Worm (Caenorhabditis elegans) whole organism, young adult: ENCODE results near the gene yars-2.
A peak's percentile ranks its signal among the peaks of the same experiment; 100 is the strongest.

ENCODE experiments used
- D2030.7 ChIP-seq: fragments of 200-800 bp; sonication (Bioruptor generic); IDR thresholded peaks from 2 replicates; pipeline ENCODE4 v1.3.6; 2022; ENCODE audit warnings: missing genetic modification reagents, missing genetic modification characterization, missing compliant biosample characterization
- F55B11.4 ChIP-seq: sonication (generic microtip); optimal IDR thresholded peaks from 2 replicates; lab custom pipeline; 2016; ENCODE audit warnings: missing compliant biosample characterization, missing genetic modification characterization, borderline replicate concordance; ENCODE audit not compliant: insufficient read depth
- Y53F4B.3 ChIP-seq: fragments of 200-800 bp; sonication (Bioruptor generic); IDR thresholded peaks from 2 replicates; pipeline ENCODE4 v1.3.6; 2022; ENCODE audit warnings: missing genetic modification reagents, missing genetic modification characterization, missing compliant biosample characterization
- Y53G8AR.9 ChIP-seq: fragments of 200-800 bp; sonication (Bioruptor generic); conservative IDR thresholded peaks from 2 replicates; pipeline ENCODE4 v1.3.6; 2022; ENCODE audit warnings: missing genetic modification reagents, missing genetic modification characterization, missing compliant biosample characterization
- Y67H2A.10 ChIP-seq: fragments of 200-800 bp; sonication (Bioruptor generic); conservative IDR thresholded peaks from 2 replicates; pipeline ENCODE4 v1.3.6; 2022; ENCODE audit warnings: missing genetic modification reagents, missing genetic modification characterization, missing compliant biosample characterization
- aptf-2 ChIP-seq: fragments of 200-800 bp; sonication (Bioruptor generic); conservative IDR thresholded peaks from 2 replicates; pipeline ENCODE4 v1.3.6; 2022; ENCODE audit warnings: missing genetic modification reagents, missing genetic modification characterization, missing compliant biosample characterization
- aptf-3 ChIP-seq: fragments of 200-800 bp; sonication (Bioruptor generic); IDR thresholded peaks from 2 replicates; pipeline ENCODE4 v1.3.6; 2022; ENCODE audit warnings: missing genetic modification characterization, missing compliant biosample characterization
- attf-3 ChIP-seq: fragments of 200-800 bp; sonication (Bioruptor generic); conservative IDR thresholded peaks from 2 replicates; pipeline ENCODE4 v1.3.6; 2022; ENCODE audit warnings: missing genetic modification reagents, missing genetic modification characterization, missing compliant biosample characterization
- bed-1 ChIP-seq: fragments of 200-800 bp; sonication (Bioruptor generic); IDR thresholded peaks from 2 replicates; pipeline ENCODE4 v1.3.6; 2022; ENCODE audit warnings: missing genetic modification reagents, missing genetic modification characterization, missing compliant biosample characterization
- cebp-1 ChIP-seq, 2 experiments: fragments of 200-800 bp in 1 of 2; sonication (Bioruptor generic) in 1 of 2; sonication (generic microtip) in 1 of 2; IDR thresholded peaks in 1 of 2; optimal IDR thresholded peaks in 1 of 2; 2 replicates each; pipeline versions ENCODE4 v1.3.6 to Lab custom; 2017 to 2022; ENCODE audit warnings: missing compliant biosample characterization in 2 of 2, missing genetic modification characterization in 2 of 2, mild to moderate bottlenecking in 1 of 2, missing genetic modification reagents in 1 of 2, moderate library complexity in 1 of 2
- ceh-100 ChIP-seq: fragments of 200-800 bp; sonication (Bioruptor generic); IDR thresholded peaks from 2 replicates; pipeline ENCODE4 v1.3.6; 2022; ENCODE audit warnings: missing genetic modification reagents, missing genetic modification characterization, missing compliant biosample characterization
- ceh-91 ChIP-seq: fragments of 200-800 bp; sonication (Bioruptor generic); IDR thresholded peaks from 2 replicates; pipeline ENCODE4 v1.3.6; 2022; ENCODE audit warnings: missing genetic modification reagents, missing genetic modification characterization, missing compliant biosample characterization
- dox-1 ChIP-seq: fragments of 200-800 bp; sonication (Bioruptor generic); IDR thresholded peaks from 2 replicates; pipeline ENCODE4 v1.3.6; 2022; ENCODE audit warnings: missing genetic modification reagents, missing genetic modification characterization, missing compliant biosample characterization
- egl-18 ChIP-seq: fragments of 200-800 bp; sonication (Bioruptor generic); IDR thresholded peaks from 2 replicates; pipeline ENCODE4 v1.3.6; 2022; ENCODE audit warnings: missing genetic modification reagents, missing genetic modification characterization, missing compliant biosample characterization
- egl-44 ChIP-seq: fragments of 200-800 bp; sonication (Bioruptor generic); IDR thresholded peaks from 2 replicates; pipeline ENCODE4 v1.3.6; 2022; ENCODE audit warnings: missing genetic modification reagents, missing genetic modification characterization, missing compliant biosample characterization
- egrh-3 ChIP-seq: fragments of 200-800 bp; sonication (Bioruptor generic); IDR thresholded peaks from 2 replicates; pipeline ENCODE4 v1.3.6; 2022; ENCODE audit warnings: missing genetic modification reagents, missing genetic modification characterization, missing compliant biosample characterization
- ets-4 ChIP-seq: fragments of 200-800 bp; sonication (Bioruptor generic); optimal IDR thresholded peaks from 2 replicates; lab custom pipeline; 2018; ENCODE audit warnings: mild to moderate bottlenecking, missing genetic modification characterization, missing compliant biosample characterization
- hlh-26 ChIP-seq: fragments of 200-800 bp; sonication (Bioruptor generic); conservative IDR thresholded peaks from 2 replicates; pipeline ENCODE4 v1.3.6; 2022; ENCODE audit warnings: missing genetic modification reagents, missing genetic modification characterization, missing compliant biosample characterization
- hmg-1.2 ChIP-seq: fragments of 200-800 bp; sonication (Bioruptor generic); IDR thresholded peaks from 2 replicates; pipeline ENCODE4 v1.3.6; 2022; ENCODE audit warnings: missing genetic modification reagents, missing genetic modification characterization, missing compliant biosample characterization
- hmg-20 ChIP-seq: fragments of 200-800 bp; sonication (Bioruptor generic); IDR thresholded peaks from 2 replicates; pipeline ENCODE4 v1.3.6; 2022; ENCODE audit warnings: missing genetic modification reagents, missing genetic modification characterization, missing compliant biosample characterization
- hsf-1 ChIP-seq: fragments of 200-800 bp; sonication (Bioruptor generic); IDR thresholded peaks from 2 replicates; pipeline ENCODE4 v1.3.6; 2022; ENCODE audit warnings: missing genetic modification reagents, missing genetic modification characterization, missing compliant biosample characterization
- let-607 ChIP-seq, 2 experiments: fragments of 200-800 bp in 1 of 2; sonication (Bioruptor generic) in 1 of 2; sonication (generic microtip) in 1 of 2; optimal IDR thresholded peaks; 2 replicates each; lab custom pipeline; 2016 to 2018; ENCODE audit warnings: mild to moderate bottlenecking in 2 of 2, missing compliant biosample characterization in 2 of 2, missing genetic modification characterization in 2 of 2, moderate library complexity in 2 of 2, missing genotype in 1 of 2
- lin-54 ChIP-seq: fragments of 200-800 bp; sonication (Bioruptor generic); optimal IDR thresholded peaks from 2 replicates; lab custom pipeline; 2018; ENCODE audit warnings: mild to moderate bottlenecking, missing genetic modification characterization, missing compliant biosample characterization
- lir-1 ChIP-seq: fragments of 200-800 bp; sonication (Bioruptor generic); conservative IDR thresholded peaks from 2 replicates; pipeline ENCODE4 v1.3.6; 2022; ENCODE audit warnings: missing genetic modification reagents, missing genetic modification characterization, missing compliant biosample characterization
- lsl-1 ChIP-seq: fragments of 200-800 bp; sonication (Bioruptor generic); optimal IDR thresholded peaks from 2 replicates; lab custom pipeline; 2018; ENCODE audit warnings: mild to moderate bottlenecking, missing genetic modification characterization, moderate library complexity, missing compliant biosample characterization
- lsy-27 ChIP-seq: sonication (generic microtip); optimal IDR thresholded peaks from 2 replicates; lab custom pipeline; 2017; ENCODE audit warnings: missing genetic modification characterization, mild to moderate bottlenecking, missing compliant biosample characterization, antibody characterized with exemption, missing genotype, borderline replicate concordance; ENCODE audit not compliant: insufficient read depth
- madf-10 ChIP-seq: sonication (generic microtip); optimal IDR thresholded peaks from 2 replicates; lab custom pipeline; 2016; ENCODE audit warnings: mild to moderate bottlenecking, missing genetic modification characterization, missing compliant biosample characterization
- madf-3 ChIP-seq: fragments of 200-800 bp; sonication (Bioruptor generic); IDR thresholded peaks from 2 replicates; pipeline ENCODE4 v1.3.6; 2022; ENCODE audit warnings: missing genetic modification reagents, missing genetic modification characterization, missing compliant biosample characterization
- madf-8 ChIP-seq: fragments of 200-800 bp; sonication (Bioruptor generic); conservative IDR thresholded peaks from 2 replicates; pipeline ENCODE4 v1.3.6; 2022; ENCODE audit warnings: missing genetic modification reagents, missing genetic modification characterization, missing compliant biosample characterization
- mcd-1 ChIP-seq: fragments of 200-800 bp; sonication (Bioruptor generic); IDR thresholded peaks from 2 replicates; pipeline ENCODE4 v1.3.6; 2022; ENCODE audit warnings: missing genetic modification reagents, missing genetic modification characterization, missing compliant biosample characterization
- nfya-1 ChIP-seq: sonication (generic microtip); optimal IDR thresholded peaks from 2 replicates; lab custom pipeline; 2017; ENCODE audit warnings: antibody characterized with exemption, missing compliant biosample characterization, missing genetic modification characterization, borderline replicate concordance; ENCODE audit not compliant: insufficient read depth
- nhr-120 ChIP-seq: fragments of 200-800 bp; sonication (Bioruptor generic); IDR thresholded peaks from 2 replicates; pipeline ENCODE4 v1.3.6; 2022; ENCODE audit warnings: missing genetic modification characterization, missing compliant biosample characterization
- rcor-1 ChIP-seq: fragments of 200-800 bp; sonication (Bioruptor generic); IDR thresholded peaks from 2 replicates; pipeline ENCODE4 v1.3.6; 2022; ENCODE audit warnings: missing genetic modification reagents, missing genetic modification characterization, missing compliant biosample characterization
- sea-2 ChIP-seq: fragments of 200-800 bp; sonication (Bioruptor generic); IDR thresholded peaks from 2 replicates; pipeline ENCODE4 v1.3.6; 2022; ENCODE audit warnings: missing genetic modification characterization, missing compliant biosample characterization
- snpc-1.1 ChIP-seq: sonication (generic microtip); optimal IDR thresholded peaks from 2 replicates; lab custom pipeline; 2017; ENCODE audit warnings: missing genetic modification characterization, mild to moderate bottlenecking, missing compliant biosample characterization, antibody characterized with exemption, moderate library complexity, missing genotype, missing genetic modification reagents; ENCODE audit not compliant: insufficient read depth
- snpc-4 ChIP-seq, 5 experiments: fragments of 150-350 bp in 1 of 5; sonication (generic microtip) in 4 of 5; optimal IDR thresholded peaks; 2 replicates each; lab custom pipeline; 2014 to 2018; ENCODE audit warnings: missing genetic modification characterization in 5 of 5, missing biosample characterization in 3 of 5, antibody characterized with exemption in 2 of 5, mild to moderate bottlenecking in 2 of 5, missing compliant biosample characterization in 2 of 5, missing genotype in 2 of 5, moderate library complexity in 2 of 5, missing genetic modification reagents in 1 of 5
- somi-1 ChIP-seq: fragments of 200-800 bp; sonication (Bioruptor generic); optimal IDR thresholded peaks from 2 replicates; lab custom pipeline; 2018; ENCODE audit warnings: mild to moderate bottlenecking, missing genetic modification characterization, missing compliant biosample characterization
- zim-3 ChIP-seq: sonication (generic microtip); optimal IDR thresholded peaks from 2 replicates; lab custom pipeline; 2017; ENCODE audit warnings: mild to moderate bottlenecking, missing genetic modification characterization, moderate library complexity, missing compliant biosample characterization
- ztf-18 ChIP-seq: sonication (generic microtip); optimal IDR thresholded peaks from 2 replicates; lab custom pipeline; 2016; ENCODE audit warnings: missing genotype, mild to moderate bottlenecking, missing genetic modification characterization, missing compliant biosample characterization
- ztf-6 ChIP-seq: fragments of 200-800 bp; sonication (Bioruptor generic); IDR thresholded peaks from 2 replicates; pipeline ENCODE4 v1.3.6; 2022; ENCODE audit warnings: missing genetic modification reagents, missing genetic modification characterization, missing compliant biosample characterization

yars-2 gene

DNA sequence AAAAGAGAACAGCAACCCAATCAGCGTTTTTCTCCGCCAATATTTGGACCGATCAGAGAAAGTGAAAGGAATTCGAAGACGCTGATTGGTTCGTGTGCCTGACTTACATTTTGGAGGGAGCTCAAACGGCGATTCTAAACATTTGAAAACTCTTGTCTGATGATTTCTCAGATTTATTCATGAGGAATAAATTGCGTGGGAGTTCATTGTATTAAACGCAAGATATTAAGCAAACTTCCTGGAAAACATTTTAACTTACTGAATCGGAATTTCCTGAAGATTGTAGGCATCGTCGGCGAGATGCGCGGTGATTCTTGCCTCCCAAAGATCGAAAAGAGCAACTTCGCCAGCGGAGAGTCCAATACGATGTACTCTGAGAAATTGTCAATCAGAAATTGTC is 12.1 kb upstream of the yars-2 start, which contains the start of gene K08F11.1:
Gene K08F11.1, plus strand, starts transcription at position 301 of the 400 bp plus-strand sequence.
- TF ChIP-seq madf-3, result no peak
- TF ChIP-seq attf-3 (GFP tag; lab: Robert Waterston, UW), result no peak
- TF ChIP-seq ztf-18 (tag; lab: Kevin White, UChicago), result no peak
- no peak for TF ChIP-seq snpc-1.1 (tag; lab: Kevin White, UChicago)
- no peak for TF ChIP-seq nhr-120 (GFP tag; lab: Robert Waterston, UW)
- no peak for TF ChIP-seq F55B11.4 (tag; lab: Kevin White, UChicago)
- TF ChIP-seq lir-1 (GFP tag; lab: Robert Waterston, UW), result no peak
- no peak for TF ChIP-seq lsy-27 (tag; lab: Kevin White, UChicago)
- TF ChIP-seq ets-4 (GFP tag; lab: Kevin White, UChicago), result no peak
- no peak for TF ChIP-seq aptf-2 (GFP tag; lab: Robert Waterston, UW)
- TF ChIP-seq somi-1, result no peak
- TF ChIP-seq rcor-1, result no peak
- no peak for TF ChIP-seq madf-8 (GFP tag; lab: Robert Waterston, UW)
- TF ChIP-seq egl-18 (GFP tag; lab: Robert Waterston, UW), result no peak
- no peak for TF ChIP-seq snpc-4 (GFP tag; optimal IDR thresholded peaks at IDR 0.05; lab: Kevin White, UChicago)
- no peak for TF ChIP-seq snpc-4 (tag; optimal IDR thresholded peaks at IDR 0.05; lab: Kevin White, UChicago)
- TF ChIP-seq ceh-100, result no peak
- no peak for TF ChIP-seq nfya-1 (tag; lab: Kevin White, UChicago)
- TF ChIP-seq Y53F4B.3, result no peak

ce11 chrIV:4723687-4724086 is 11.3 kb upstream of the yars-2 start:
- TF ChIP-seq ztf-6 (GFP tag; lab: Robert Waterston, UW), result no peak
- no peak for TF ChIP-seq madf-10
- no peak for TF ChIP-seq madf-3
- no peak for TF ChIP-seq zim-3 (tag; lab: Kevin White, UChicago)
- no peak for TF ChIP-seq attf-3 (GFP tag; lab: Robert Waterston, UW)
- TF ChIP-seq hmg-20 (GFP tag; lab: Robert Waterston, UW), result no peak
- TF ChIP-seq hlh-26 (GFP tag; lab: Robert Waterston, UW), result no peak

DNA sequence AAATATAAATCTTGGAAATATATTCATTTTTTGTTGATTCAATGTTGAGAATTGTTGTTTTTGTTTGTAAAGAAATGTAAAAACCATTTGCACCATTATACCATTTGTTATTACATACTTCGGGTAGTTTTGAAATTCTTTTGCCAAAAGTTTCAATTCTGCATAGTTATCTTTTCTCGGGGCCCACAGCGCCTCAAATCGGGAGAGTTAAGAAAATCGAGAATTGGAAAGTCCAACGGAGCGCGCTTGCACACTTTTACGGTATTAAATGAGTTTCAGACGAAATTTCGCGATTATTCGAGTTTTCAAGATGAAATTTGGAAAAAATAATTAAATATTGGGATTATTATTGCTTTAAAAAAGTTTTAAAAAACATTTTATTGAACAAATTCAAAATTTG is 8.8 kb upstream of the yars-2 start:
- TF ChIP-seq hmg-1.2 (GFP tag; lab: Robert Waterston, UW) (peak; percentile 33; the same call in 1 of the 2 replicates), mcd-1 (peak; percentile 52)

DNA sequence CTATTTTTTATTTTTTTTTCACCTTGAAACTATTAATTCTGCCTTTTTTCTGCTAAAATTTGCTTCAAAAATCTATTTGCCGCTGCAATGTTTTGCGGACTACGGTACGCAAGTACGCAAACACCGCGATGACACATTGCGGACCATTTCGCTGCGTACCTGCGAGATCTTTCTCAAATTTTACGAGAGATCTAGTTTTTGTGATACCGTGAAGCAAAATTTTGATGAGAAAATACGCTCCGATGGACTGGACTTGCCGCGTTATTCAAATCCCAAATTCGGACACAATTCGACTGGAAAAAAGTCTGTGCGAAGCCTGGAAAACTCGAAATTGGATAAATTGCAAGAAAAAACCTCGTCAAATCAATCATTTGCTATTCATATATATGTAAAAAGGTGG is 8.1 kb upstream of the yars-2 start:
- peak; percentile 95 for TF ChIP-seq bed-1 (GFP tag; lab: Robert Waterston, UW)
- peak; percentile 80 for TF ChIP-seq D2030.7 (GFP tag; lab: Robert Waterston, UW)
- peak; percentile 78 for TF ChIP-seq hsf-1 (GFP tag; lab: Robert Waterston, UW)
- 0 out of 2 replicates have a peak, but pooled peaks have one; percentile 81 for TF ChIP-seq egl-18 (GFP tag; lab: Robert Waterston, UW)
- 0 out of 2 replicates have a peak, but pooled peaks have one; percentile 17 for TF ChIP-seq aptf-3 (GFP tag; lab: Robert Waterston, UW)
- peak; percentile 91 for TF ChIP-seq cebp-1 (GFP tag; IDR thresholded peaks at IDR 0.05; lab: Robert Waterston, UW)
- peak; percentile 53 for TF ChIP-seq cebp-1 (tag; optimal IDR thresholded peaks at IDR 0.05; lab: Kevin White, UChicago)
- peak; percentile 94 for TF ChIP-seq Y53G8AR.9 (GFP tag; lab: Robert Waterston, UW)
- peak; percentile 12 for TF ChIP-seq lsl-1 (GFP tag; lab: Kevin White, UChicago)
- peak in 1 of 2 experiments; percentile 28 for TF ChIP-seq let-607 (tag; optimal IDR thresholded peaks at IDR 0.05; lab: Kevin White, UChicago)
- peak; percentile 88 for TF ChIP-seq egl-44 (GFP tag; lab: Robert Waterston, UW)
- TF ChIP-seq ceh-91 (GFP tag; lab: Robert Waterston, UW), result peak; percentile 90
- peak; percentile 63 for TF ChIP-seq egrh-3 (GFP tag; lab: Robert Waterston, UW)
- peak; percentile 88 for TF ChIP-seq ceh-100
- peak; percentile 79 for TF ChIP-seq Y67H2A.10
- peak; percentile 66; the same call in 1 of the 2 replicates for TF ChIP-seq hmg-20 (GFP tag; lab: Robert Waterston, UW)
- TF ChIP-seq dox-1 (GFP tag; lab: Robert Waterston, UW), result peak; percentile 98
- TF ChIP-seq sea-2, result peak; percentile 78; the same call in 1 of the 2 replicates
- TF ChIP-seq rcor-1, result peak; percentile 89
- TF ChIP-seq lin-54 (GFP tag; lab: Kevin White, UChicago), result peak; percentile 67
- TF ChIP-seq hmg-1.2 (GFP tag; lab: Robert Waterston, UW), result peak; percentile 98
- peak; percentile 42; the same call in 1 of the 2 replicates for TF ChIP-seq madf-8 (GFP tag; lab: Robert Waterston, UW)
- peak; percentile 99 for TF ChIP-seq mcd-1
